Fruit fly (Drosophila melanogaster) whole organism, embryonic: ENCODE measurements around the gene rgn.

Experiments used
- Atf-2 ChIP-seq: fragments of 200-800 bp; sonication (Bioruptor generic); optimal IDR thresholded peaks from 2 replicates; lab custom pipeline; 2016; ENCODE audit warnings: missing biosample characterization, missing genetic modification characterization
- Atf6 ChIP-seq: fragments of 200-800 bp; sonication (Bioruptor generic); IDR thresholded peaks from 2 replicates; pipeline ENCODE4 v1.3.6; 2022; ENCODE audit warnings: missing biosample characterization, missing genetic modification characterization
- B-H2 ChIP-seq: fragments of 200-800 bp; sonication (Bioruptor generic); optimal IDR thresholded peaks from 2 replicates; lab custom pipeline; 2018; ENCODE audit warnings: missing biosample characterization, mild to moderate bottlenecking, missing genetic modification characterization
- CG10431 ChIP-seq: fragments of 200-800 bp; sonication (Bioruptor generic); optimal IDR thresholded peaks from 3 replicates; lab custom pipeline; 2018; ENCODE audit warnings: missing biosample characterization, mild to moderate bottlenecking, missing genetic modification characterization
- CG10543 ChIP-seq: fragments of 200-800 bp; sonication (Bioruptor generic); optimal IDR thresholded peaks from 3 replicates; lab custom pipeline; 2017; ENCODE audit warnings: missing biosample characterization, mild to moderate bottlenecking, missing genetic modification characterization, moderate library complexity
- CG11723 ChIP-seq: fragments of 200-800 bp; sonication (Bioruptor generic); optimal IDR thresholded peaks from 2 replicates; lab custom pipeline; 2017; ENCODE audit warnings: missing biosample characterization, mild to moderate bottlenecking, missing genetic modification characterization
- CG12659 ChIP-seq: fragments of 200-800 bp; sonication (Bioruptor generic); optimal IDR thresholded peaks from 3 replicates; lab custom pipeline; 2017; ENCODE audit warnings: mild to moderate bottlenecking, missing biosample characterization, missing genetic modification reagents, missing genetic modification characterization
- CG13296 ChIP-seq: fragments of 200-800 bp; sonication (Bioruptor generic); optimal IDR thresholded peaks from 3 replicates; lab custom pipeline; 2018; ENCODE audit warnings: missing biosample characterization, mild to moderate bottlenecking, missing genetic modification characterization
- CG1602 ChIP-seq: fragments of 200-800 bp; sonication (Bioruptor generic); optimal IDR thresholded peaks from 3 replicates; lab custom pipeline; 2016; ENCODE audit warnings: missing biosample characterization, missing genetic modification characterization
- CG17612 ChIP-seq: fragments of 200-800 bp; sonication (Bioruptor generic); IDR thresholded peaks from 2 replicates; pipeline ENCODE4 v1.3.6; 2022; ENCODE audit warnings: missing biosample characterization, missing genetic modification characterization
- CG2120 ChIP-seq: fragments of 200-800 bp; sonication (Bioruptor generic); optimal IDR thresholded peaks from 3 replicates; lab custom pipeline; 2016; ENCODE audit warnings: missing biosample characterization, missing genetic modification characterization
- CG2199 ChIP-seq: fragments of 200-800 bp; sonication (Bioruptor generic); IDR thresholded peaks from 3 replicates; pipeline ENCODE4 v1.3.6; 2022; ENCODE audit warnings: missing biosample characterization, missing genetic modification characterization
- CG30403 ChIP-seq: fragments of 200-800 bp; sonication (Bioruptor generic); optimal IDR thresholded peaks from 3 replicates; lab custom pipeline; 2016; ENCODE audit warnings: missing biosample characterization, missing genetic modification characterization
- CG32772 ChIP-seq: fragments of 200-800 bp; sonication (Bioruptor generic); IDR thresholded peaks from 2 replicates; pipeline ENCODE4 v1.3.6; 2022; ENCODE audit warnings: missing biosample characterization, missing genetic modification characterization
- CG3407 ChIP-seq: fragments of 200-800 bp; sonication (Bioruptor generic); optimal IDR thresholded peaks from 2 replicates; lab custom pipeline; 2018; ENCODE audit warnings: missing biosample characterization, mild to moderate bottlenecking, missing genetic modification characterization
- CG6654 ChIP-seq: fragments of 200-800 bp; sonication (Bioruptor generic); optimal IDR thresholded peaks from 2 replicates; lab custom pipeline; 2017; ENCODE audit warnings: missing biosample characterization, mild to moderate bottlenecking, missing genetic modification characterization
- CG6813 ChIP-seq: fragments of 200-800 bp; sonication (Bioruptor generic); optimal IDR thresholded peaks from 2 replicates; lab custom pipeline; 2017; ENCODE audit warnings: missing biosample characterization, missing genetic modification characterization, mild to moderate bottlenecking, moderate library complexity, missing genetic modification reagents
- CG6854 ChIP-seq: fragments of 200-800 bp; sonication (Bioruptor generic); optimal IDR thresholded peaks from 3 replicates; lab custom pipeline; 2017; ENCODE audit warnings: missing biosample characterization, mild to moderate bottlenecking, missing genetic modification characterization
- CG9932 ChIP-seq: fragments of 200-800 bp; sonication (Bioruptor generic); IDR thresholded peaks from 2 replicates; pipeline ENCODE4 v1.3.6; 2022; ENCODE audit warnings: missing biosample characterization, missing genetic modification characterization
- CHES-1-like ChIP-seq: fragments of 200-800 bp; sonication (Bioruptor generic); optimal IDR thresholded peaks from 2 replicates; lab custom pipeline; 2016; ENCODE audit warnings: missing biosample characterization, missing genetic modification characterization
- CTCF ChIP-seq: fragments of 200-800 bp; sonication (Bioruptor generic); optimal IDR thresholded peaks from 2 replicates; lab custom pipeline; 2017; ENCODE audit warnings: missing biosample characterization, mild to moderate bottlenecking, missing genetic modification characterization, moderate library complexity
- Camta ChIP-seq: fragments of 200-800 bp; sonication (Bioruptor generic); optimal IDR thresholded peaks from 2 replicates; lab custom pipeline; 2016; ENCODE audit warnings: missing biosample characterization, missing genetic modification characterization
- Dek ChIP-seq: fragments of 200-800 bp; sonication (Bioruptor generic); optimal IDR thresholded peaks from 3 replicates; lab custom pipeline; 2019; ENCODE audit warnings: missing biosample characterization, mild to moderate bottlenecking, missing genetic modification characterization, moderate library complexity
- Dref ChIP-seq: fragments of 200-800 bp; sonication (Bioruptor generic); IDR thresholded peaks from 2 replicates; pipeline ENCODE4 v1.3.6; 2022; ENCODE audit warnings: missing biosample characterization, missing genetic modification characterization
- Hmr ChIP-seq: fragments of 200-800 bp; sonication (Bioruptor generic); optimal IDR thresholded peaks from 3 replicates; lab custom pipeline; 2017; ENCODE audit warnings: mild to moderate bottlenecking, missing biosample characterization, missing genetic modification reagents, missing genetic modification characterization
- Hr51 ChIP-seq, 2 experiments: fragments of 200-800 bp; sonication (Bioruptor generic); optimal IDR thresholded peaks; 2 replicates in 1 of 2; 3 replicates in 1 of 2; lab custom pipeline; 2016 to 2018; ENCODE audit warnings: missing biosample characterization in 2 of 2, missing genetic modification characterization in 2 of 2, mild to moderate bottlenecking in 1 of 2, moderate library complexity in 1 of 2
- Lim3 ChIP-seq: fragments of 200-800 bp; sonication (Bioruptor generic); IDR thresholded peaks from 2 replicates; pipeline ENCODE4 v1.3.6; 2022; ENCODE audit warnings: missing biosample characterization, missing genetic modification characterization
- Meics ChIP-seq: fragments of 200-800 bp; sonication (Bioruptor generic); optimal IDR thresholded peaks from 2 replicates; lab custom pipeline; 2017; ENCODE audit warnings: missing biosample characterization, mild to moderate bottlenecking, missing genetic modification characterization
- Nf-YA ChIP-seq: fragments of 200-800 bp; sonication (Bioruptor generic); IDR thresholded peaks from 2 replicates; pipeline ENCODE4 v1.3.6; 2022; ENCODE audit warnings: missing biosample characterization, missing genetic modification characterization
- Optix ChIP-seq: fragments of 200-800 bp; sonication (Bioruptor generic); IDR thresholded peaks from 3 replicates; pipeline ENCODE4 v1.3.6; 2022; ENCODE audit warnings: missing biosample characterization, missing genetic modification characterization
- Sin3A ChIP-seq: fragments of >200 bp; optimal IDR thresholded peaks from 2 replicates; lab custom pipeline; 2018
- Stat92E ChIP-seq, 3 experiments: fragments of >200 bp in 2 of 3; fragments of 200-800 bp in 1 of 3; sonication (Bioruptor generic) in 1 of 3; optimal IDR thresholded peaks; 2 replicates each; lab custom pipeline; 2017 to 2019; ENCODE audit warnings: missing biosample characterization in 3 of 3, missing genetic modification characterization in 3 of 3, mild to moderate bottlenecking in 1 of 3, moderate library complexity in 1 of 3
- TFAM ChIP-seq: fragments of 200-800 bp; sonication (Bioruptor generic); optimal IDR thresholded peaks from 2 replicates; lab custom pipeline; 2017; ENCODE audit warnings: missing biosample characterization, missing genetic modification characterization, inconsistent platforms
- az2 ChIP-seq: fragments of 200-800 bp; sonication (Bioruptor generic); optimal IDR thresholded peaks from 3 replicates; lab custom pipeline; 2016; ENCODE audit warnings: missing biosample characterization, missing genetic modification characterization
- bowl ChIP-seq: fragments of 200-800 bp; sonication (Bioruptor generic); IDR thresholded peaks from 2 replicates; pipeline ENCODE4 v1.3.6; 2022; ENCODE audit warnings: missing biosample characterization, missing genetic modification characterization
- btn ChIP-seq: fragments of 200-800 bp; sonication (Bioruptor generic); optimal IDR thresholded peaks from 2 replicates; lab custom pipeline; 2016; ENCODE audit warnings: missing biosample characterization, missing genetic modification characterization
- dati ChIP-seq: fragments of 200-800 bp; sonication (Bioruptor generic); IDR thresholded peaks from 2 replicates; pipeline ENCODE4 v1.3.6; 2022; ENCODE audit warnings: missing biosample characterization, missing genetic modification characterization
- disco-r ChIP-seq: fragments of 200-800 bp; sonication (Bioruptor generic); optimal IDR thresholded peaks from 2 replicates; lab custom pipeline; 2016; ENCODE audit warnings: missing biosample characterization, missing genetic modification characterization
- her ChIP-seq: fragments of 200-800 bp; sonication (Bioruptor generic); optimal IDR thresholded peaks from 2 replicates; lab custom pipeline; 2016; ENCODE audit warnings: missing biosample characterization, missing genetic modification characterization
- ken ChIP-seq: fragments of 200-800 bp; sonication (Bioruptor generic); IDR thresholded peaks from 3 replicates; pipeline ENCODE4 v1.3.6; 2022; ENCODE audit warnings: missing biosample characterization, missing genetic modification characterization
- klu ChIP-seq: fragments of 200-800 bp; sonication (Bioruptor generic); IDR thresholded peaks from 2 replicates; pipeline ENCODE4 v1.3.6; 2022; ENCODE audit warnings: missing biosample characterization, missing genetic modification characterization
- kni ChIP-seq: fragments of 200-800 bp; sonication (Bioruptor generic); optimal IDR thresholded peaks from 3 replicates; lab custom pipeline; 2017; ENCODE audit warnings: mild to moderate bottlenecking, missing biosample characterization, missing genetic modification reagents, missing genetic modification characterization
- mam ChIP-seq: fragments of 200-800 bp; sonication (Bioruptor generic); optimal IDR thresholded peaks from 3 replicates; lab custom pipeline; 2016; ENCODE audit warnings: missing biosample characterization, missing genetic modification characterization
- nau ChIP-seq: fragments of 200-800 bp; sonication (Bioruptor generic); optimal IDR thresholded peaks from 3 replicates; lab custom pipeline; 2017; ENCODE audit warnings: missing biosample characterization, mild to moderate bottlenecking, missing genetic modification characterization, missing genetic modification reagents
- nom ChIP-seq: fragments of 200-800 bp; sonication (Bioruptor generic); optimal IDR thresholded peaks from 2 replicates; lab custom pipeline; 2017; ENCODE audit warnings: missing biosample characterization, missing genetic modification characterization, mild to moderate bottlenecking, moderate library complexity, missing genetic modification reagents
- sqz ChIP-seq: fragments of 200-800 bp; sonication (Bioruptor generic); optimal IDR thresholded peaks from 3 replicates; lab custom pipeline; 2018; ENCODE audit warnings: missing biosample characterization, mild to moderate bottlenecking, missing genetic modification characterization
- sug ChIP-seq: fragments of 200-800 bp; optimal IDR thresholded peaks from 2 replicates; lab custom pipeline; 2019; ENCODE audit warnings: missing biosample characterization, mild to moderate bottlenecking, missing genetic modification characterization, moderate library complexity
- tll ChIP-seq, 2 experiments: fragments of 200-800 bp in 1 of 2; fragments of >200 bp in 1 of 2; sonication (Bioruptor generic) in 1 of 2; optimal IDR thresholded peaks; 2 replicates each; lab custom pipeline; 2017 to 2019; ENCODE audit warnings: missing biosample characterization in 2 of 2, missing genetic modification characterization in 2 of 2, mild to moderate bottlenecking in 1 of 2, moderate library complexity in 1 of 2
- yki ChIP-seq: fragments of >200 bp; optimal IDR thresholded peaks from 3 replicates; lab custom pipeline; 2018

rgn gene

dm6 chr3L:21416921-21417447, 34.7 kb downstream of the rgn start (continued):
- TF ChIP-seq CG2120 (GFP tag; lab: Kevin White, UChicago) (peak; percentile 41), Hmr (peak; percentile 10), CG10543 (GFP tag; lab: Kevin White, UChicago) (peak; percentile 21), Nf-YA (no peak), Meics (peak; percentile 6), sug (tag; lab: Kevin White, UChicago) (peak; percentile 12), sqz (GFP tag; lab: Kevin White, UChicago) (peak; percentile 10), mam (GFP tag; lab: Kevin White, UChicago) (peak; percentile 11)

DNA sequence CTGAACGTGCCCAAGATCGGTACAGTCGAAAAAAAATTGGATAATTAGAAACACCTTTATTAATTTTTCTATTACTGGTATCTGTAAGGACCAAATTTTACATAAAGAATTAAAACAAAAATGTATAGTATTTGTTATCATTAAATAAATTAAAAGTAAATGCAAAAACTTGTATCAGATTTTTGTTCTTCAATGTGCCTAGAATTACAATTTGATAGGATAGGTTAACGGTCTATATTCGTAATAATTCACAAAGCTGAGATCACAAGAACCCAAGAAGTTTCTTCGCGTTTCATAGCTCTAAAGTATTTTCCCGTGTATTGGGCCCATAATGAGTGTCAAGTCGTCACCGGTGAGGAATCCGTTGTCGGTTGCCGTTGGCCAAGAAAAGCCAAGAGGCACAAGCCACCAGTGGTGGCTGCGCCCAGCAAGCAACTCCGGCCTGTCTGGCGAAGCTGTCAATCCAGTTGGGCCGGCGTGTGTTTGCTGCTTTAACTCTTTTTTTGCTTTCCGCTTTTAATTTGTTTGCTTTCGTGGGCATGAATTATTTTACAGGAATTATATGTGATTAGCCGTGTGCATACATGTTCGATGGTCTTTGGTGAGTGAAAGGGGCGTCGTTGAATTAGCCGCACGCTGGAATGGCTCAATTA, 35.7 kb downstream of the rgn start:
- TF ChIP-seq Dref (GFP tag; lab: Robert Waterston, UW) (no peak), Dek (peak; percentile 36), Atf6 (GFP tag; lab: Robert Waterston, UW) (peak; percentile 61; the same call in 1 of the 2 replicates), TFAM (GFP tag; lab: Kevin White, UChicago) (no peak), CG11723 (GFP tag; lab: Kevin White, UChicago) (no peak), tll (GFP tag; optimal IDR thresholded peaks at IDR 0.05; lab: Kevin White, UChicago) (no peak), Optix (no peak), CG6813 (GFP tag; lab: Kevin White, UChicago) (peak; percentile 3), nom (no peak), CG2199 (GFP tag; lab: Robert Waterston, UW) (no peak), bowl (GFP tag; lab: Robert Waterston, UW) (no peak), CG30403 (GFP tag; lab: Kevin White, UChicago) (peak; percentile 62), CG6654 (GFP tag; lab: Kevin White, UChicago) (peak; percentile 5), her (GFP tag; lab: Kevin White, UChicago) (no peak), CG32772 (peak; percentile 34; the same call in 1 of the 2 replicates), dati (GFP tag; lab: Robert Waterston, UW) (no peak), CG3407 (no peak), CTCF (GFP tag; lab: Kevin White, UChicago) (no peak), Lim3 (GFP tag; lab: Robert Waterston, UW) (no peak), klu (0 out of 2 replicates have a peak, but pooled peaks have one; percentile 28), CG10431 (no peak), ken (GFP tag; lab: Robert Waterston, UW) (0 out of 3 replicates have a peak, but pooled peaks have one; percentile 34), Hr51 (GFP tag; optimal IDR thresholded peaks at IDR 0.05; lab: Kevin White, UChicago) (peak in 1 of 2 experiments; percentile 80), az2 (GFP tag; lab: Kevin White, UChicago) (peak; percentile 52), Atf-2 (GFP tag; lab: Kevin White, UChicago) (no peak), B-H2 (GFP tag; lab: Kevin White, UChicago) (no peak), CG12659 (GFP tag; lab: Kevin White, UChicago) (peak; percentile 61), CG9932 (GFP tag; lab: Robert Waterston, UW) (no peak; the same call in 1 of the 2 replicates), Stat92E (GFP tag; optimal IDR thresholded peaks at IDR 0.05; lab: Kevin White, UChicago) (no peak), CG17612 (GFP tag; lab: Robert Waterston, UW) (no peak), Camta (GFP tag; lab: Kevin White, UChicago) (peak; percentile 3), CG1602 (GFP tag; lab: Kevin White, UChicago) (no peak), nau (no peak), btn (GFP tag; lab: Kevin White, UChicago) (no peak), kni (GFP tag; lab: Kevin White, UChicago) (peak; percentile 9), disco-r (no peak), CG6854 (GFP tag; lab: Kevin White, UChicago) (no peak), CG13296 (GFP tag; lab: Kevin White, UChicago) (peak; percentile 56), Sin3A (lab: Kevin White, UChicago) (no peak), CHES-1-like (GFP tag; lab: Kevin White, UChicago) (no peak), yki (lab: Kevin White, UChicago) (no peak)
